Worm (Caenorhabditis elegans) whole organism, early embryonic: ENCODE results near the gene skn-1.

ENCODE experiments used
- B0310.2 ChIP-seq: sonication (generic microtip); optimal IDR thresholded peaks from 2 replicates; lab custom pipeline; 2016; ENCODE audit warnings: mild to moderate bottlenecking, missing genetic modification characterization, missing compliant biosample characterization
- F13C5.2 ChIP-seq: sonication (generic microtip); optimal IDR thresholded peaks from 2 replicates; lab custom pipeline; 2017; ENCODE audit warnings: mild to moderate bottlenecking, missing genetic modification characterization, inconsistent platforms, missing compliant biosample characterization
- aly-1 ChIP-seq: sonication (generic microtip); optimal IDR thresholded peaks from 2 replicates; lab custom pipeline; 2016; ENCODE audit warnings: missing genetic modification characterization, missing compliant biosample characterization
- ama-1 ChIP-seq: fragments of 150-350 bp; optimal IDR thresholded peaks from 2 replicates; lab custom pipeline; 2014
- ceh-13 ChIP-seq: fragments of 200-800 bp; sonication (Bioruptor generic); optimal IDR thresholded peaks from 2 replicates; lab custom pipeline; 2018; ENCODE audit warnings: mild to moderate bottlenecking, missing genetic modification characterization, missing compliant biosample characterization
- ceh-36 ChIP-seq: sonication (generic microtip); optimal IDR thresholded peaks from 2 replicates; lab custom pipeline; 2016; ENCODE audit warnings: missing genetic modification characterization, inconsistent platforms, missing compliant biosample characterization
- ets-7 ChIP-seq: sonication (generic microtip); optimal IDR thresholded peaks from 2 replicates; lab custom pipeline; 2016; ENCODE audit warnings: missing genotype, missing genetic modification characterization, missing compliant biosample characterization
- flt-1 ChIP-seq: fragments of 200-800 bp; sonication (Bioruptor generic); IDR thresholded peaks from 2 replicates; pipeline ENCODE4 v1.3.6; 2022; ENCODE audit warnings: missing genetic modification characterization, missing compliant biosample characterization
- hnd-1 ChIP-seq: sonication (generic microtip); optimal IDR thresholded peaks from 2 replicates; lab custom pipeline; 2016; ENCODE audit warnings: missing genetic modification characterization, missing compliant biosample characterization

DNA sequence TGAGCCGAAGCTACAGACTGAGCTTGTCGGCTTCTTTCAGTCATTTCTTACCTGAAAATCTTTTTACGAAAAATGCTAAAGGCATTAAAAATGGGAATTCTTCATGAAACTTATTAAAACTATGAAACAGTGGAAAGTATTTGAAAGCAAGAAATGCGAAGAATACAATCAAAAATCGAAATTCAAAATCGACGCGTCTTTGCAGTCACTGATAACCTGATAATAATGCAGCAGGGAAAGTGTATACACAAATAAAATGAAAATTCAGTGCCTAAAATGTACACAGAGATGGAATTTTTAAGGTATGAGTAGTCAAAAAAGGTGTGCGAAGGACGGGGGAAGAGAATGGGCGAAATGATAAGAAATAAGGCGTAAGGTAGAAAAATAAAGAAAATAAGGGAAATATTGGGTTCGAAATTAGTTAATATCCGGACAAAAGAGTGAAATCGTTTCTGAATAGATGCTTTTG is 45.6 kb downstream of the skn-1 start, which contains the start of gene C39H7.4:
- TF ChIP-seq hnd-1 (tag; lab: Kevin White, UChicago) (no peak), flt-1 (GFP tag; lab: Robert Waterston, UW) (no peak), ets-7 (no peak), ama-1 (no peak), ceh-36 (tag; lab: Kevin White, UChicago) (no peak), F13C5.2 (tag; lab: Kevin White, UChicago) (no peak), ceh-13 (GFP tag; lab: Kevin White, UChicago) (no peak), aly-1 (tag; lab: Kevin White, UChicago) (no peak), B0310.2 (tag; lab: Kevin White, UChicago) (no peak)
